Worm (Caenorhabditis elegans): ENCODE results near the gene aak-1.

DNA sequence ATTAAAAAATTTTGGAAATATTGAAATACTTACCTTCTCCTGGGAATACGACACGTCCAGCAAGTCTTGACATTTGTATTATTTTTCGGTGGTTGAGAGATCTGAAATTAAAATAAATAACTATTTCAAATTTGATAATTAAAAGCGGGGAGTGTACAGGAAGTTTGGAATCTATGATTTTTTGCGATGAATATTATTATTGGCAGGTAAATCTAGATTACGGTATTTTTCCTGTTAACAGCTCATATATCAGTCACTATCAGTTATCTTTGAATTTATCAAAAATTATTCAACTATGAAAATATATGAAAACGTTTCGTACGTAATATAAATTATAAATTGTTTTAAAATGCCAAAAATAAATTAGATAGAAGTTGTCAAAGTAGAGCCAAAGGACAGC, 44.8 kb downstream of the aak-1 start, which contains the start of gene B0303.14:
- no peak for TF ChIP-seq tab-1 (GFP tag; IDR thresholded peaks at IDR 0.05)
- TF ChIP-seq flt-1 (GFP tag; IDR thresholded peaks at IDR 0.05), result no peak
- TF ChIP-seq ztf-23 (GFP tag; IDR thresholded peaks at IDR 0.05), result no peak
- TF ChIP-seq cog-1 (tag; optimal IDR thresholded peaks at IDR 0.05), result no peak
- no peak for TF ChIP-seq ref-1 (GFP tag; conservative IDR thresholded peaks at IDR 0.05)
- no peak for TF ChIP-seq med-1 (GFP tag; optimal IDR thresholded peaks at IDR 0.05; ENCODE audit: insufficient read depth)
- TF ChIP-seq klf-2 (GFP tag; conservative IDR thresholded peaks at IDR 0.05), result no peak
